Fruit fly (Drosophila melanogaster) whole organism, pupa: ENCODE data around the gene ERp44.

ENCODE experiments used
- CG10348 ChIP-seq: fragments of 200-800 bp; sonication (Bioruptor generic); IDR thresholded peaks from 2 replicates; pipeline ENCODE4 v1.3.6; 2022; ENCODE audit warnings: missing biosample characterization, missing genetic modification characterization
- CG12605 ChIP-seq: fragments of 200-800 bp; sonication (Bioruptor generic); IDR thresholded peaks from 2 replicates; pipeline ENCODE4 v1.3.6; 2022; ENCODE audit warnings: missing biosample characterization, missing genetic modification characterization
- CG13204 ChIP-seq: fragments of 200-800 bp; sonication (Bioruptor generic); optimal IDR thresholded peaks from 2 replicates; lab custom pipeline; 2018; ENCODE audit warnings: missing biosample characterization, mild to moderate bottlenecking, missing genetic modification characterization, moderate library complexity
- CG14655 ChIP-seq: fragments of 200-800 bp; sonication (Bioruptor generic); optimal IDR thresholded peaks from 3 replicates; lab custom pipeline; 2017; ENCODE audit warnings: mild to moderate bottlenecking, missing biosample characterization, missing genetic modification reagents, missing genetic modification characterization
- CG15710 ChIP-seq: fragments of 200-800 bp; sonication (Bioruptor generic); optimal IDR thresholded peaks from 2 replicates; lab custom pipeline; 2018; ENCODE audit warnings: missing biosample characterization, mild to moderate bottlenecking, missing genetic modification characterization, moderate library complexity
- CG17806 ChIP-seq: fragments of 200-800 bp; sonication (Bioruptor generic); optimal IDR thresholded peaks from 2 replicates; lab custom pipeline; 2018; ENCODE audit warnings: missing biosample characterization, mild to moderate bottlenecking, missing genetic modification characterization, moderate library complexity
- CG32121 ChIP-seq: fragments of 200-800 bp; sonication (Bioruptor generic); IDR thresholded peaks from 2 replicates; pipeline ENCODE4 v1.3.6; 2022; ENCODE audit warnings: missing biosample characterization, missing genetic modification characterization
- CG34367 ChIP-seq: fragments of 200-800 bp; sonication (Bioruptor generic); optimal IDR thresholded peaks from 2 replicates; lab custom pipeline; 2018; ENCODE audit warnings: missing biosample characterization, mild to moderate bottlenecking, missing genetic modification characterization
- CG4496 ChIP-seq: fragments of 200-800 bp; sonication (Bioruptor generic); IDR thresholded peaks from 3 replicates; pipeline ENCODE4 v1.3.6; 2022; ENCODE audit warnings: missing biosample characterization, missing genetic modification characterization
- CG8159 ChIP-seq: fragments of 200-800 bp; sonication (Bioruptor generic); optimal IDR thresholded peaks from 3 replicates; lab custom pipeline; 2018; ENCODE audit warnings: missing biosample characterization, mild to moderate bottlenecking, missing genetic modification characterization, moderate library complexity
- CG8301 ChIP-seq: fragments of 200-800 bp; sonication (Bioruptor generic); optimal IDR thresholded peaks from 2 replicates; lab custom pipeline; 2018; ENCODE audit warnings: missing biosample characterization, mild to moderate bottlenecking, missing genetic modification characterization
- CG9948 ChIP-seq: fragments of 200-800 bp; sonication (Bioruptor generic); optimal IDR thresholded peaks from 2 replicates; lab custom pipeline; 2018; ENCODE audit warnings: missing biosample characterization, mild to moderate bottlenecking, missing genetic modification characterization, moderate library complexity
- D1 ChIP-seq: fragments of 200-800 bp; sonication (Bioruptor generic); optimal IDR thresholded peaks from 2 replicates; lab custom pipeline; 2018; ENCODE audit warnings: missing biosample characterization, mild to moderate bottlenecking, missing genetic modification characterization, moderate library complexity
- EcR ChIP-seq: fragments of 200-800 bp; sonication (Bioruptor generic); optimal IDR thresholded peaks from 3 replicates; lab custom pipeline; 2019; ENCODE audit warnings: missing biosample characterization, missing genetic modification characterization, mild to moderate bottlenecking, moderate library complexity, missing genetic modification reagents
- Ets98B ChIP-seq: fragments of 200-800 bp; sonication (Bioruptor generic); IDR thresholded peaks from 2 replicates; pipeline ENCODE4 v1.3.6; 2022; ENCODE audit warnings: missing biosample characterization, missing genetic modification characterization
- Pif1A ChIP-seq: fragments of 200-800 bp; sonication (Bioruptor generic); optimal IDR thresholded peaks from 3 replicates; lab custom pipeline; 2016; ENCODE audit warnings: missing biosample characterization, missing genetic modification characterization
- Pif1B ChIP-seq: fragments of 200-800 bp; sonication (Bioruptor generic); optimal IDR thresholded peaks from 3 replicates; lab custom pipeline; 2016; ENCODE audit warnings: missing biosample characterization, missing genetic modification characterization
- Snoo ChIP-seq: fragments of 200-800 bp; sonication (Bioruptor generic); optimal IDR thresholded peaks from 3 replicates; lab custom pipeline; 2017; ENCODE audit warnings: missing biosample characterization, mild to moderate bottlenecking, missing genetic modification characterization, inconsistent platforms
- fd96Ca ChIP-seq: fragments of 200-800 bp; sonication (Bioruptor generic); IDR thresholded peaks from 3 replicates; pipeline ENCODE4 v1.3.6; 2022; ENCODE audit warnings: missing biosample characterization, missing genetic modification characterization
- gl ChIP-seq: fragments of 200-800 bp; sonication (Bioruptor generic); optimal IDR thresholded peaks from 2 replicates; lab custom pipeline; 2018; ENCODE audit warnings: missing biosample characterization, mild to moderate bottlenecking, missing genetic modification characterization
- rn ChIP-seq: fragments of 200-800 bp; sonication (Bioruptor generic); IDR thresholded peaks from 2 replicates; pipeline ENCODE4 v1.3.6; 2022; ENCODE audit warnings: missing biosample characterization, missing genetic modification characterization

ERp44 gene

dm6 chrX:16331562-16332233 lies 34.2 kb upstream of the ERp44 start:
- no peak for TF ChIP-seq rn (GFP tag; lab: Robert Waterston, UW)
- TF ChIP-seq Pif1A (GFP tag; lab: Kevin White, UChicago) = no peak
- no peak for TF ChIP-seq CG14655 (GFP tag; lab: Kevin White, UChicago)
- TF ChIP-seq Snoo (tag; lab: Kevin White, UChicago) = no peak
- no peak for TF ChIP-seq Pif1B (GFP tag; lab: Kevin White, UChicago)
- TF ChIP-seq, all 21 proteins: peak for 0

- TF ChIP-seq fd96Ca (GFP tag; lab: Robert Waterston, UW) (no peak), gl (tag; lab: Kevin White, UChicago) (no peak), Pif1A (GFP tag; lab: Kevin White, UChicago) (no peak), CG13204 (GFP tag; lab: Kevin White, UChicago) (no peak), rn (GFP tag; lab: Robert Waterston, UW) (no peak), CG8301 (tag; lab: Kevin White, UChicago) (no peak), Snoo (tag; lab: Kevin White, UChicago) (no peak), CG8159 (tag; lab: Kevin White, UChicago) (no peak), CG34367 (tag; lab: Kevin White, UChicago) (no peak), Ets98B (GFP tag; lab: Robert Waterston, UW) (no peak), Pif1B (GFP tag; lab: Kevin White, UChicago) (no peak), CG32121 (no peak), CG17806 (no peak), CG4496 (no peak), CG15710 (tag; lab: Kevin White, UChicago) (no peak), EcR (GFP tag; lab: Kevin White, UChicago) (no peak), CG12605 (GFP tag; lab: Robert Waterston, UW) (no peak), CG9948 (tag; lab: Kevin White, UChicago) (no peak)
- TF ChIP-seq, all 21 proteins: peak for 0
Observed at dm6 chrX:16330659-16331058, 33.1 kb upstream of the ERp44 start, which contains the start of gene CG9919. TSS of gene CG9919 (minus strand) at chrX:16330759.

- no peak for TF ChIP-seq CG9948 (tag; lab: Kevin White, UChicago)
- TF ChIP-seq CG13204 (GFP tag; lab: Kevin White, UChicago) = no peak
- TF ChIP-seq CG8301 (tag; lab: Kevin White, UChicago) = no peak
- no peak for TF ChIP-seq gl (tag; lab: Kevin White, UChicago)
- TF ChIP-seq Pif1A (GFP tag; lab: Kevin White, UChicago) = no peak
- no peak for TF ChIP-seq D1 (tag; lab: Kevin White, UChicago)
- TF ChIP-seq CG15710 (tag; lab: Kevin White, UChicago) = no peak
- no peak for TF ChIP-seq Pif1B (GFP tag; lab: Kevin White, UChicago)
- no peak for TF ChIP-seq CG17806
- no peak for TF ChIP-seq CG10348 (GFP tag; lab: Robert Waterston, UW)
- TF ChIP-seq fd96Ca (GFP tag; lab: Robert Waterston, UW) = no peak
- no peak for TF ChIP-seq EcR (GFP tag; lab: Kevin White, UChicago)
- no peak for TF ChIP-seq CG14655 (GFP tag; lab: Kevin White, UChicago)
- TF ChIP-seq CG34367 (tag; lab: Kevin White, UChicago) = no peak
- TF ChIP-seq Snoo (tag; lab: Kevin White, UChicago) = no peak
- no peak for TF ChIP-seq Ets98B (GFP tag; lab: Robert Waterston, UW)
Observed at dm6 chrX:16325472-16325871, 28.0 kb upstream of the ERp44 start, which contains the start of gene CalpC. TSS of gene CalpC (plus strand) at chrX:16325763.

- TF ChIP-seq CG17806 = no peak
- TF ChIP-seq CG8159 (tag; lab: Kevin White, UChicago) = no peak
- TF ChIP-seq CG34367 (tag; lab: Kevin White, UChicago) = no peak
- no peak for TF ChIP-seq CG8301 (tag; lab: Kevin White, UChicago)
- TF ChIP-seq CG32121 = no peak
- no peak for TF ChIP-seq CG15710 (tag; lab: Kevin White, UChicago)
Observed at dm6 chrX:16323536-16323935, 26.0 kb upstream of the ERp44 start.

- no peak for TF ChIP-seq Pif1B (GFP tag; lab: Kevin White, UChicago)
- TF ChIP-seq CG8301 (tag; lab: Kevin White, UChicago) = no peak
- TF ChIP-seq EcR (GFP tag; lab: Kevin White, UChicago) = no peak
- no peak for TF ChIP-seq gl (tag; lab: Kevin White, UChicago)
- no peak for TF ChIP-seq D1 (tag; lab: Kevin White, UChicago)
Observed at dm6 chrX:16323063-16323462, 25.5 kb upstream of the ERp44 start, which contains the start of the genes CG9917 and CG32579. TSS of gene CG9917 (minus strand) at chrX:16323231. TSS of gene CG32579 (plus strand) at chrX:16323286.

- TF ChIP-seq CG8301 (tag; lab: Kevin White, UChicago) (no peak), CG4496 (no peak), Ets98B (GFP tag; lab: Robert Waterston, UW) (no peak), CG8159 (tag; lab: Kevin White, UChicago) (no peak), Pif1A (GFP tag; lab: Kevin White, UChicago) (no peak), CG15710 (tag; lab: Kevin White, UChicago) (no peak), CG14655 (GFP tag; lab: Kevin White, UChicago) (no peak), CG9948 (tag; lab: Kevin White, UChicago) (no peak)
- TF ChIP-seq, all 21 proteins: peak for 0
Observed at dm6 chrX:16321037-16321436, 23.5 kb upstream of the ERp44 start.
